Worm (Caenorhabditis elegans) whole organism, mixed stage, embryonic: Measurements from ENCODE around the gene C42D4.18.

Experiments used
- blmp-1 ChIP-seq: fragments of 150-350 bp; optimal IDR thresholded peaks from 2 replicates; lab custom pipeline; 2014; ENCODE audit warnings: missing biosample characterization, missing genetic modification characterization
- hlh-1 ChIP-seq: fragments of 150-350 bp; optimal IDR thresholded peaks from 2 replicates; lab custom pipeline; 2014; ENCODE audit warnings: missing biosample characterization, missing genetic modification reagents, missing genetic modification characterization
- lin-13 ChIP-seq: fragments of 150-350 bp; optimal IDR thresholded peaks from 2 replicates; lab custom pipeline; 2014; ENCODE audit warnings: missing biosample characterization, missing genetic modification characterization
- lin-32 ChIP-seq: fragments of 200-800 bp; sonication (Bioruptor generic); optimal IDR thresholded peaks from 2 replicates; lab custom pipeline; 2018; ENCODE audit warnings: mild to moderate bottlenecking, missing genetic modification characterization, missing compliant biosample characterization
- lsy-2 ChIP-seq: fragments of 150-350 bp; optimal IDR thresholded peaks from 2 replicates; lab custom pipeline; 2014; ENCODE audit warnings: missing biosample characterization, missing genetic modification characterization
- nhr-237 ChIP-seq: fragments of 150-350 bp; optimal IDR thresholded peaks from 2 replicates; lab custom pipeline; 2014; ENCODE audit warnings: missing biosample characterization, missing genetic modification characterization
- nhr-28 ChIP-seq: fragments of 150-350 bp; optimal IDR thresholded peaks from 2 replicates; lab custom pipeline; 2014; ENCODE audit warnings: missing biosample characterization, missing genetic modification characterization
- nhr-76 ChIP-seq: sonication (generic microtip); optimal IDR thresholded peaks from 2 replicates; lab custom pipeline; 2017; ENCODE audit warnings: missing biosample characterization, missing genetic modification characterization
- snpc-4 ChIP-seq: fragments of 150-350 bp; optimal IDR thresholded peaks from 2 replicates; lab custom pipeline; 2014; ENCODE audit warnings: missing biosample characterization, missing genetic modification characterization
- unc-39 ChIP-seq: fragments of 150-350 bp; optimal IDR thresholded peaks from 2 replicates; lab custom pipeline; 2014; ENCODE audit warnings: missing biosample characterization, missing genetic modification characterization
- unc-62 ChIP-seq: fragments of 150-350 bp; optimal IDR thresholded peaks from 2 replicates; lab custom pipeline; 2014; ENCODE audit warnings: missing biosample characterization, missing genetic modification reagents, missing genetic modification characterization
- ztf-11 ChIP-seq: fragments of 150-350 bp; optimal IDR thresholded peaks from 2 replicates; lab custom pipeline; 2014; ENCODE audit warnings: missing biosample characterization, missing genetic modification characterization

DNA sequence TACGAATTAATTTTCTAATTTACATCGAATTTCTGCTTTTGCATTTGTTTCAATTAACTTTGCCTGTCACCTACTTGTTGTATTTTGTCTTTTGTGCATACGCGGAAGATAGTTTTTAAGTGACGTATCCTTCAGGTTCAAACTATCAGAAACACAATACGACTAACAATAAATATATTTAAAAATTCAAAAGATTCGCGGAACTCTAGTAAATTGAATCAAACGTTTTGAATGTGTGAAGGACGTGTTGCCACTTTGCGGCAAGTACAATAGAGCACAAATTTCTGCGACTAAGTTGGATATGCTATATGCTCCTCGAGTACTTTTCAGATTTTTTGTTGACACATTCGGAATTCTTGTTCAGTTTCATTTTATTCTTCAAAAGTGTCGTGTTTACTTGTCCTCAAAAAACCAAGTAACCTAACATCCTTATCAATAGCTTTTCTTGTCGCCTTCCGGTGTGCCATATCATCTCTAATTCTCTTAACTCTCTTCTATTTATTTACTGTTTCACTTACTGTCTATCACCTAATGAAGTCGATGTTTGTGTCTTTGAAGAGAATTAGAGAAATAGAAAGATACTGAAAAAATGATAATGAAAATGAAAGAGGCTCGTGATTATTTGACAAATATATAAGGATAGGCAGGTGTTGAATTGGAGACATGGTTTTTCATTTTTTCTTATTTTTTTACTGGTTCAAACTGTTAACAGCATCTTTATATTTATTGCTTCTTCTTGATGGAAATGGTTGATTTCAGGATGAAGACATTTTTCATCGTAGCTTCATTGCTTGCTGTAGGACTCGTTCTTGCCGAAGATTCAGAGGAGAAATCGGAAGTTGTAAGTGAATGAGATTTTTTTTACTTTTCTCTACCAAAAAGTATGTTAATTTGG, 22.2 kb downstream of the C42D4.18 start, which contains the start of gene srlf-7:
- TF ChIP-seq nhr-28 (tag; lab: Kevin White, UChicago) (no peak), blmp-1 (tag; lab: Kevin White, UChicago) (no peak), ztf-11 (no peak), lin-32 (GFP tag; lab: Kevin White, UChicago) (no peak), snpc-4 (no peak), unc-39 (tag; lab: Kevin White, UChicago) (no peak), unc-62 (GFP tag; lab: Kevin White, UChicago) (no peak), hlh-1 (tag; lab: Kevin White, UChicago) (no peak), nhr-76 (tag; lab: Kevin White, UChicago) (no peak), lin-13 (tag; lab: Kevin White, UChicago) (no peak), nhr-237 (tag; lab: Kevin White, UChicago) (no peak), lsy-2 (no peak)
